Worm (Caenorhabditis elegans) whole organism, early embryonic: Measurements from ENCODE around the gene pqn-22.

Experiments
- B0310.2 ChIP-seq: sonication (generic microtip); optimal IDR thresholded peaks from 2 replicates; lab custom pipeline; 2016; ENCODE audit warnings: mild to moderate bottlenecking, missing genetic modification characterization, missing compliant biosample characterization
- F13C5.2 ChIP-seq: sonication (generic microtip); optimal IDR thresholded peaks from 2 replicates; lab custom pipeline; 2017; ENCODE audit warnings: mild to moderate bottlenecking, missing genetic modification characterization, inconsistent platforms, missing compliant biosample characterization
- aly-1 ChIP-seq: sonication (generic microtip); optimal IDR thresholded peaks from 2 replicates; lab custom pipeline; 2016; ENCODE audit warnings: missing genetic modification characterization, missing compliant biosample characterization
- ama-1 ChIP-seq: fragments of 150-350 bp; optimal IDR thresholded peaks from 2 replicates; lab custom pipeline; 2014
- ceh-13 ChIP-seq: fragments of 200-800 bp; sonication (Bioruptor generic); optimal IDR thresholded peaks from 2 replicates; lab custom pipeline; 2018; ENCODE audit warnings: mild to moderate bottlenecking, missing genetic modification characterization, missing compliant biosample characterization
- ceh-36 ChIP-seq: sonication (generic microtip); optimal IDR thresholded peaks from 2 replicates; lab custom pipeline; 2016; ENCODE audit warnings: missing genetic modification characterization, inconsistent platforms, missing compliant biosample characterization
- ets-7 ChIP-seq: sonication (generic microtip); optimal IDR thresholded peaks from 2 replicates; lab custom pipeline; 2016; ENCODE audit warnings: missing genotype, missing genetic modification characterization, missing compliant biosample characterization
- flt-1 ChIP-seq: fragments of 200-800 bp; sonication (Bioruptor generic); IDR thresholded peaks from 2 replicates; pipeline ENCODE4 v1.3.6; 2022; ENCODE audit warnings: missing genetic modification characterization, missing compliant biosample characterization
- hmbx-1 ChIP-seq: sonication (generic microtip); optimal IDR thresholded peaks from 2 replicates; lab custom pipeline; 2016; ENCODE audit warnings: mild to moderate bottlenecking, missing genetic modification characterization, missing compliant biosample characterization
- hmg-4 ChIP-seq: fragments of 200-800 bp; sonication (Bioruptor generic); optimal IDR thresholded peaks from 2 replicates; lab custom pipeline; 2018; ENCODE audit warnings: mild to moderate bottlenecking, missing genetic modification characterization, missing compliant biosample characterization
- hnd-1 ChIP-seq: sonication (generic microtip); optimal IDR thresholded peaks from 2 replicates; lab custom pipeline; 2016; ENCODE audit warnings: missing genetic modification characterization, missing compliant biosample characterization
- pes-1 ChIP-seq: fragments of 200-800 bp; sonication (Bioruptor generic); IDR thresholded peaks from 2 replicates; pipeline ENCODE4 v1.3.6; 2022; ENCODE audit warnings: missing genetic modification reagents, missing genetic modification characterization, missing compliant biosample characterization
- scrt-1 ChIP-seq: fragments of 200-800 bp; sonication (Bioruptor generic); IDR thresholded peaks from 2 replicates; pipeline ENCODE4 v1.3.6; 2022; ENCODE audit warnings: missing genetic modification characterization, missing compliant biosample characterization
- sea-1 ChIP-seq: fragments of 200-800 bp; sonication (Bioruptor generic); conservative IDR thresholded peaks from 2 replicates; pipeline ENCODE4 v1.3.6; 2022; ENCODE audit warnings: missing genetic modification characterization, missing compliant biosample characterization
- tbx-11 ChIP-seq: fragments of 200-800 bp; sonication (Bioruptor generic); IDR thresholded peaks from 2 replicates; pipeline ENCODE4 v1.3.6; 2022; ENCODE audit warnings: missing genetic modification characterization, missing compliant biosample characterization
- tbx-37 ChIP-seq: fragments of 200-800 bp; sonication (Bioruptor generic); conservative IDR thresholded peaks from 2 replicates; pipeline ENCODE4 v1.3.6; 2022; ENCODE audit warnings: missing genetic modification reagents, missing genetic modification characterization, missing compliant biosample characterization
- tra-4 ChIP-seq: sonication (generic microtip); optimal IDR thresholded peaks from 2 replicates; lab custom pipeline; 2017; ENCODE audit warnings: missing genetic modification characterization, missing compliant biosample characterization

Gene pqn-22

ce11 chrIV:6011545-6011944 lies 21.9 kb downstream of the pqn-22 start, which contains the start of gene C46G7.5:
Gene C46G7.5 (minus strand): TSS chrIV:6011645.
- no peak for TF ChIP-seq F13C5.2 (tag; lab: Kevin White, UChicago)
- TF ChIP-seq sea-1 (GFP tag; lab: Robert Waterston, UW) = no peak
- TF ChIP-seq flt-1 (GFP tag; lab: Robert Waterston, UW) = no peak
- no peak for TF ChIP-seq ceh-36
- TF ChIP-seq ets-7 (tag; lab: Kevin White, UChicago) = no peak
- no peak for TF ChIP-seq B0310.2 (tag; lab: Kevin White, UChicago)
- no peak for TF ChIP-seq hmbx-1 (tag; lab: Kevin White, UChicago)
- no peak for TF ChIP-seq aly-1 (tag; lab: Kevin White, UChicago)
- TF ChIP-seq ceh-13 = no peak
- TF ChIP-seq hnd-1 (tag; lab: Kevin White, UChicago) = no peak
- TF ChIP-seq tbx-37 (GFP tag; lab: Robert Waterston, UW) = no peak
- TF ChIP-seq scrt-1 (GFP tag; lab: Robert Waterston, UW) = no peak
- no peak for TF ChIP-seq tra-4
- TF ChIP-seq ama-1 (lab: Kevin White, UChicago) = no peak
- no peak for TF ChIP-seq pes-1 (GFP tag; lab: Robert Waterston, UW)
- no peak for TF ChIP-seq hmg-4 (GFP tag; lab: Kevin White, UChicago)

- TF ChIP-seq pes-1 (GFP tag; lab: Robert Waterston, UW) = no peak
- TF ChIP-seq ceh-36 = no peak
- no peak for TF ChIP-seq ama-1 (lab: Kevin White, UChicago)
- TF ChIP-seq hmg-4 (GFP tag; lab: Kevin White, UChicago) = no peak
- no peak for TF ChIP-seq tbx-37 (GFP tag; lab: Robert Waterston, UW)
- no peak for TF ChIP-seq flt-1 (GFP tag; lab: Robert Waterston, UW)
- TF ChIP-seq hnd-1 (tag; lab: Kevin White, UChicago) = no peak
Observed at ce11 chrIV:6010274-6010673, 23.2 kb downstream of the pqn-22 start.

- no peak for TF ChIP-seq ceh-13
- no peak for TF ChIP-seq F13C5.2 (tag; lab: Kevin White, UChicago)
- TF ChIP-seq ceh-36 = no peak
- TF ChIP-seq tbx-11 (GFP tag; lab: Robert Waterston, UW) = no peak
- no peak for TF ChIP-seq ets-7 (tag; lab: Kevin White, UChicago)
- no peak for TF ChIP-seq hmg-4 (GFP tag; lab: Kevin White, UChicago)
- TF ChIP-seq scrt-1 (GFP tag; lab: Robert Waterston, UW) = no peak
- TF ChIP-seq aly-1 (tag; lab: Kevin White, UChicago) = no peak
- TF ChIP-seq tra-4 = no peak
- no peak for TF ChIP-seq sea-1 (GFP tag; lab: Robert Waterston, UW)
- no peak for TF ChIP-seq flt-1 (GFP tag; lab: Robert Waterston, UW)
Observed at ce11 chrIV:6005655-6006054, 27.8 kb downstream of the pqn-22 start.

ce11 chrIV:5990503-5990902 lies 42.9 kb downstream of the pqn-22 start:
- TF ChIP-seq tbx-11 (GFP tag; lab: Robert Waterston, UW) (no peak), flt-1 (GFP tag; lab: Robert Waterston, UW) (no peak), hmbx-1 (tag; lab: Kevin White, UChicago) (no peak), ceh-36 (no peak), tra-4 (no peak)

DNA sequence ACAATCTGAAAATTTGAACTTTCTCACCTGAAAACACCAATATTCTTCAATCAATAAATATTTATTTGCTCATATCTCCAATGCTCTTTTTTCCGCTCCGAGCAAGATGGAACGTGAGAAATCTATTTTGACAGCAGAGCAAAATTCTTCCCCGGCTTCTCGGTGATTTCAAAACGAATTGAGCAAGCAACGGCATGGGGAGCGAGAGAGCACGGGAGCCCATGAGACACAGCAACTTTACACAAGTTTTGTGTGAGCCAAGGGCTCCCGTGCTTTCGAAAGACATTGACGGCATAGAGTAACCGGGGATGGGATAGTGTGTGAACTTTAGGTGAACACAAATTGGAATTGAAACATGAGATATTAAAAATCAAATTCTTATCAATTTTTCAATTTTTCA lies 46.6 kb downstream of the pqn-22 start:
- no peak for TF ChIP-seq ets-7 (tag; lab: Kevin White, UChicago)

DNA sequence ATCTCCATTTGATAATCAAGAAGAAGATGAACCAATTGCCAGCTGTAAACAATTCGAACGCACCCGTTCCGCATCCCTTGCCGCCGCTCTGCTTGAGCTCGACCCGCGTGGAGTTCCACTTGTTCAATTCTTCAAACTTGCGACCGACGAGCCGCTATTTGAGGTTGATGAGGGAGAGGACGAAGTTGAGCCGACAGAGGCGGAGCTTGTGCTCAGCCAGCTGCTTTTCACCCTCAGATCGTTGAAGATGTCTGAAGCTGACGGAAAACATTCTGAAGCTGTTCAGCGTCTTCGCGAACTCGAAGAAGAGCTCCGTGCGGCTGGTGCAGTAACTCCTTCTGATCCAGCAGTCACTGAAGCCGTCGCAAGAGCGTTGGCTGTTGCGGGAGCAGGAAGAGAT lies 47.6 kb downstream of the pqn-22 start:
- no peak for TF ChIP-seq ama-1 (lab: Kevin White, UChicago)
- TF ChIP-seq hnd-1 (tag; lab: Kevin White, UChicago) = no peak
- no peak for TF ChIP-seq flt-1 (GFP tag; lab: Robert Waterston, UW)
- no peak for TF ChIP-seq ets-7 (tag; lab: Kevin White, UChicago)
- no peak for TF ChIP-seq tra-4
- no peak for TF ChIP-seq tbx-11 (GFP tag; lab: Robert Waterston, UW)
- no peak for TF ChIP-seq hmg-4 (GFP tag; lab: Kevin White, UChicago)
- no peak for TF ChIP-seq sea-1 (GFP tag; lab: Robert Waterston, UW)
- TF ChIP-seq B0310.2 (tag; lab: Kevin White, UChicago) = no peak
- no peak for TF ChIP-seq ceh-36
- TF ChIP-seq F13C5.2 (tag; lab: Kevin White, UChicago) = no peak
- TF ChIP-seq pes-1 (GFP tag; lab: Robert Waterston, UW) = no peak
- TF ChIP-seq tbx-37 (GFP tag; lab: Robert Waterston, UW) = no peak
- no peak for TF ChIP-seq aly-1 (tag; lab: Kevin White, UChicago)
- TF ChIP-seq scrt-1 (GFP tag; lab: Robert Waterston, UW) = no peak

DNA sequence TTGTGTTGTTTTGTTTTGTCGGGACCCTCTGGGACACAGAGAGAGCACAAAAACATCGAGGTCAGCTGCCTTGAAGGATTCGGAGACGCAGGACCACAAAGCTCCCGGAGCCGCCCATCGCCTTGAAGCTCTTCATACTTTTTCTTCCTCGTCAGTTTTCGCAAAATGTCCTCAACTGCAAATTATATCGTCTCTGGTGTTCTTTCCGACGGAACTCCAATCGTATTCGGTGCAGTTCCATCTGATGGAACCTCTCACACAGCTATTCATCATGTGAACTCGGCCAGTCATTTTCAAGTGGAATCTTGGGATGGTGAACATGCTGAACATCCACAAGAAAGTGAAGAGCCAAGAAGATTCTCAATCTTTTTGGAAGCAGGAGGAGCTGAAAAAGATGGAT lies 48.0 kb downstream of the pqn-22 start:
- no peak for TF ChIP-seq F13C5.2 (tag; lab: Kevin White, UChicago)
- TF ChIP-seq ama-1 (lab: Kevin White, UChicago) = peak; percentile 16
- TF ChIP-seq ets-7 (tag; lab: Kevin White, UChicago) = no peak
- no peak for TF ChIP-seq tbx-11 (GFP tag; lab: Robert Waterston, UW)

- TF ChIP-seq ets-7 (tag; lab: Kevin White, UChicago) = no peak
- TF ChIP-seq hmbx-1 (tag; lab: Kevin White, UChicago) = no peak
- TF ChIP-seq scrt-1 (GFP tag; lab: Robert Waterston, UW) = no peak
- no peak for TF ChIP-seq sea-1 (GFP tag; lab: Robert Waterston, UW)
- peak; percentile 66 for TF ChIP-seq ama-1 (lab: Kevin White, UChicago)
- TF ChIP-seq hmg-4 (GFP tag; lab: Kevin White, UChicago) = no peak
Observed at ce11 chrIV:5983191-5983590, 50.2 kb downstream of the pqn-22 start.
